Worm (Caenorhabditis elegans) whole organism, L4 larva: Measurements from ENCODE around the gene seb-3.

Experiments used
- Y48G9A.11 ChIP-seq: fragments of 200-800 bp; sonication (Bioruptor generic); IDR thresholded peaks from 2 replicates; pipeline ENCODE4 v1.3.6; 2022; ENCODE audit warnings: missing genetic modification reagents, missing genetic modification characterization, missing compliant biosample characterization
- ceh-62 ChIP-seq: sonication (generic microtip); optimal IDR thresholded peaks from 2 replicates; lab custom pipeline; 2017; ENCODE audit warnings: missing biosample characterization, missing genetic modification characterization
- dpl-1 ChIP-seq: fragments of 150-350 bp; optimal IDR thresholded peaks from 2 replicates; lab custom pipeline; 2014; ENCODE audit warnings: missing biosample characterization, missing genetic modification reagents, missing genetic modification characterization
- jun-1 ChIP-seq: fragments of 150-350 bp; optimal IDR thresholded peaks from 2 replicates; lab custom pipeline; 2014; ENCODE audit warnings: missing biosample characterization, missing genetic modification reagents, missing genetic modification characterization
- lin-1 ChIP-seq: fragments of 200-800 bp; sonication (Bioruptor generic); IDR thresholded peaks from 2 replicates; pipeline ENCODE4 v1.3.6; 2022; ENCODE audit warnings: missing genetic modification reagents, missing genetic modification characterization, missing compliant biosample characterization
- mdl-1 ChIP-seq, 2 experiments: fragments of 150-350 bp in 1 of 2; sonication (generic microtip) in 1 of 2; optimal IDR thresholded peaks; 2 replicates each; lab custom pipeline; 2014 to 2017; ENCODE audit warnings: missing biosample characterization in 2 of 2, missing genetic modification characterization in 2 of 2

ce11 chrX:15034787-15035186 is 8.7 kb downstream of the seb-3 start, which contains the start of gene dsc-1:
- TF ChIP-seq Y48G9A.11 (GFP tag; lab: Robert Waterston, UW) (no peak), lin-1 (GFP tag; lab: Robert Waterston, UW) (no peak), jun-1 (tag; lab: Kevin White, UChicago) (no peak), mdl-1 (tag; optimal IDR thresholded peaks at IDR 0.05; lab: Kevin White, UChicago) (no peak), ceh-62 (tag; lab: Kevin White, UChicago) (no peak), dpl-1 (no peak)
